Worm (Caenorhabditis elegans) whole organism, L4/young adult: ENCODE results near the gene F19C6.2.
A peak's percentile ranks its signal among the peaks of the same experiment; 100 is the strongest.

Experiments
- W03F9.2 ChIP-seq: fragments of 150-350 bp; optimal IDR thresholded peaks from 2 replicates; lab custom pipeline; 2014; ENCODE audit warnings: missing biosample characterization, missing genetic modification characterization
- dao-5 ChIP-seq: sonication (generic microtip); optimal IDR thresholded peaks from 2 replicates; lab custom pipeline; 2016; ENCODE audit warnings: missing genotype, missing genetic modification characterization, moderate library complexity, missing compliant biosample characterization
- him-1 ChIP-seq: sonication (generic microtip); optimal IDR thresholded peaks from 2 replicates; lab custom pipeline; 2016; ENCODE audit warnings: missing genotype, missing genetic modification reagents, missing genetic modification characterization, missing compliant biosample characterization

F19C6.2 gene

ce11 chrX:10000635-10001034 is at the start of gene F19C6.2:
F19C6.2 (plus strand) TSS chrX:10000935.
- TF ChIP-seq W03F9.2 (tag; lab: Kevin White, UChicago) (no peak), dao-5 (no peak), him-1 (tag; lab: Kevin White, UChicago) (no peak)

ce11 chrX:9954483-9955041 is 46.2 kb upstream of the F19C6.2 start, which contains the start of gene cysl-1:
cysl-1 (minus strand) TSS chrX:9954533.
- TF ChIP-seq W03F9.2 (tag; lab: Kevin White, UChicago) (no peak), him-1 (tag; lab: Kevin White, UChicago) (no peak), dao-5 (no peak)

ce11 chrX:9956052-9956451 is 44.7 kb upstream of the F19C6.2 start:
- TF ChIP-seq dao-5 (no peak), him-1 (tag; lab: Kevin White, UChicago) (no peak), W03F9.2 (tag; lab: Kevin White, UChicago) (no peak)

- TF ChIP-seq W03F9.2 (tag; lab: Kevin White, UChicago) (no peak), dao-5 (no peak), him-1 (tag; lab: Kevin White, UChicago) (no peak)
Measured at ce11 chrX:9957449-9957848, 43.3 kb upstream of the F19C6.2 start.

ce11 chrX:9958561-9958960 is 42.2 kb upstream of the F19C6.2 start, which contains the start of gene ZC506.1:
ZC506.1 (plus strand) TSS chrX:9958960.
- TF ChIP-seq him-1 (tag; lab: Kevin White, UChicago) (peak; percentile 90), dao-5 (peak; percentile 31), W03F9.2 (tag; lab: Kevin White, UChicago) (peak; percentile 91)

ce11 chrX:9962535-9962934 is 38.2 kb upstream of the F19C6.2 start:
- TF ChIP-seq dao-5 (no peak), him-1 (tag; lab: Kevin White, UChicago) (no peak), W03F9.2 (tag; lab: Kevin White, UChicago) (no peak)

ce11 chrX:9965275-9965674 is 35.5 kb upstream of the F19C6.2 start, which contains the start of gene pssy-1:
pssy-1 (plus strand) TSS chrX:9965592.
- TF ChIP-seq him-1 (tag; lab: Kevin White, UChicago) (no peak), dao-5 (no peak), W03F9.2 (tag; lab: Kevin White, UChicago) (no peak)

- TF ChIP-seq W03F9.2 (tag; lab: Kevin White, UChicago) (no peak), him-1 (tag; lab: Kevin White, UChicago) (no peak)
Measured at ce11 chrX:9976206-9976605, 24.5 kb upstream of the F19C6.2 start, which contains the start of gene mgl-1. mgl-1 (minus strand) TSS chrX:9976306.

- TF ChIP-seq him-1 (tag; lab: Kevin White, UChicago) (no peak), W03F9.2 (tag; lab: Kevin White, UChicago) (no peak), dao-5 (no peak)
Measured at ce11 chrX:9981259-9981658, 19.5 kb upstream of the F19C6.2 start.

- no peak for TF ChIP-seq dao-5
- TF ChIP-seq him-1 (tag; lab: Kevin White, UChicago): no peak
- no peak for TF ChIP-seq W03F9.2 (tag; lab: Kevin White, UChicago)
Measured at ce11 chrX:9984889-9985404, 15.8 kb upstream of the F19C6.2 start, which contains the start of gene F19C6.5. F19C6.5 (minus strand) TSS chrX:9984939.

ce11 chrX:9987166-9987565 is 13.6 kb upstream of the F19C6.2 start:
- TF ChIP-seq him-1 (tag; lab: Kevin White, UChicago): no peak
- no peak for TF ChIP-seq W03F9.2 (tag; lab: Kevin White, UChicago)
- TF ChIP-seq dao-5: no peak

- no peak for TF ChIP-seq him-1 (tag; lab: Kevin White, UChicago)
- no peak for TF ChIP-seq W03F9.2 (tag; lab: Kevin White, UChicago)
- TF ChIP-seq dao-5: no peak
Measured at ce11 chrX:9988884-9989283, 11.9 kb upstream of the F19C6.2 start.

ce11 chrX:9993100-9993499 is 7.6 kb upstream of the F19C6.2 start:
- TF ChIP-seq W03F9.2 (tag; lab: Kevin White, UChicago) (no peak), him-1 (tag; lab: Kevin White, UChicago) (no peak), dao-5 (no peak)

ce11 chrX:9997344-9997743 is 3.4 kb upstream of the F19C6.2 start:
- no peak for TF ChIP-seq W03F9.2 (tag; lab: Kevin White, UChicago)
- TF ChIP-seq dao-5: no peak
- TF ChIP-seq him-1 (tag; lab: Kevin White, UChicago): no peak

- no peak for TF ChIP-seq him-1 (tag; lab: Kevin White, UChicago)
- no peak for TF ChIP-seq dao-5
- no peak for TF ChIP-seq W03F9.2 (tag; lab: Kevin White, UChicago)
Measured at ce11 chrX:9999192-9999591, 1.5 kb upstream of the F19C6.2 start, which contains the start of gene grk-1. grk-1 (minus strand) TSS chrX:9999208.
